Fruit fly (Drosophila melanogaster) whole organism, adult: Measurements from ENCODE around the gene Tengl3.

ENCODE experiments used
- CG11617 ChIP-seq: fragments of 200-800 bp; sonication (Bioruptor generic); optimal IDR thresholded peaks from 2 replicates; lab custom pipeline; 2017; ENCODE audit warnings: mild to moderate bottlenecking, missing biosample characterization, missing genetic modification reagents, missing genetic modification characterization
- CG12768 ChIP-seq: fragments of 200-800 bp; sonication (Bioruptor generic); optimal IDR thresholded peaks from 2 replicates; lab custom pipeline; 2017; ENCODE audit warnings: missing biosample characterization, missing genetic modification characterization, mild to moderate bottlenecking, moderate library complexity, missing genetic modification reagents
- CG1620 ChIP-seq: fragments of 200-800 bp; sonication (Bioruptor generic); optimal IDR thresholded peaks from 2 replicates; lab custom pipeline; 2016; ENCODE audit warnings: missing biosample characterization, missing genetic modification characterization
- CG7101 ChIP-seq: fragments of 200-800 bp; sonication (Bioruptor generic); optimal IDR thresholded peaks from 2 replicates; lab custom pipeline; 2018; ENCODE audit warnings: missing biosample characterization, mild to moderate bottlenecking, missing genetic modification characterization, moderate library complexity
- Clk ChIP-seq: fragments of 200-800 bp; sonication (Bioruptor generic); optimal IDR thresholded peaks from 2 replicates; lab custom pipeline; 2017; ENCODE audit warnings: missing biosample characterization, missing genetic modification characterization
- Crg-1 ChIP-seq: fragments of 200-800 bp; sonication (Bioruptor generic); optimal IDR thresholded peaks from 2 replicates; lab custom pipeline; 2016; ENCODE audit warnings: missing biosample characterization, missing genetic modification characterization
- Mnt ChIP-seq: fragments of 200-800 bp; sonication (Bioruptor generic); optimal IDR thresholded peaks from 2 replicates; lab custom pipeline; 2016; ENCODE audit warnings: missing biosample characterization, mild to moderate bottlenecking, missing genetic modification characterization
- cnc ChIP-seq, 2 experiments: fragments of >200 bp; optimal IDR thresholded peaks; 2 replicates each; lab custom pipeline; 2017
- ovo ChIP-seq: fragments of 200-800 bp; sonication (Bioruptor generic); optimal IDR thresholded peaks from 2 replicates; lab custom pipeline; 2016; ENCODE audit warnings: missing biosample characterization, missing genetic modification characterization
- pad ChIP-seq: fragments of 200-800 bp; sonication (Bioruptor generic); optimal IDR thresholded peaks from 3 replicates; lab custom pipeline; 2017; ENCODE audit warnings: missing biosample characterization, missing genetic modification characterization, mild to moderate bottlenecking, moderate library complexity, missing genetic modification reagents

- TF ChIP-seq cnc (optimal IDR thresholded peaks at IDR 0.05; lab: Kevin White, UChicago): no peak
- TF ChIP-seq CG12768: no peak
- no peak for TF ChIP-seq CG7101 (tag; lab: Kevin White, UChicago)
- TF ChIP-seq Mnt (GFP tag; lab: Kevin White, UChicago): peak; percentile 4
- peak; percentile 36 for TF ChIP-seq CG1620 (GFP tag; lab: Kevin White, UChicago)
- peak; percentile 29 for TF ChIP-seq Crg-1
- no peak for TF ChIP-seq CG11617
- TF ChIP-seq pad: peak; percentile 10
- TF ChIP-seq Clk (GFP tag; lab: Kevin White, UChicago): no peak
- no peak for TF ChIP-seq ovo (GFP tag; lab: Kevin White, UChicago)
Measured at dm6 chr2L:2192123-2192601, 45.9 kb downstream of the Tengl3 start, which contains the start of gene CG10874.
